In genomic region chrV:10589774-10590528, ce11 we compare ENCODE assay signal across 5 worm cellular contexts.
TF ChIP-seq lines count a peak whose summit lies in the region.

Gene ttr-23 (minus strand): TSS chrV:10589860.

TF ChIP-seq in whole organism, L1 larva, 84 proteins besides CTCF, POLR2A, EP300 and RAD21:
- peak; percentile 32 for TF ChIP-seq nhr-20 (tag; optimal IDR thresholded peaks at IDR 0.05; lab: Kevin White, UChicago)
- no peak for TF ChIP-seq efl-1 (optimal IDR thresholded peaks at IDR 0.05; lab: Kevin White, UChicago)
- TF ChIP-seq efl-1 (GFP tag; optimal IDR thresholded peaks at IDR 0.05 in 1 of 2; lab: Kevin White, UChicago): peak in 1 of 2 experiments; percentile 36
- peak; percentile 24 for TF ChIP-seq tlp-1 (tag; optimal IDR thresholded peaks at IDR 0.05; lab: Kevin White, UChicago)
- no peak for TF ChIP-seq fkh-8 (tag; optimal IDR thresholded peaks at IDR 0.05; lab: Kevin White, UChicago)
- no peak for TF ChIP-seq unc-30 (tag; optimal IDR thresholded peaks at IDR 0.05; lab: Kevin White, UChicago)
- peak in 1 of 2 experiments; percentile 43 for TF ChIP-seq lin-35 (GFP tag; optimal IDR thresholded peaks at IDR 0.05; lab: Kevin White, UChicago)
- TF ChIP-seq snu-23 (GFP tag; optimal IDR thresholded peaks at IDR 0.05; lab: Kevin White, UChicago): no peak
- peak; percentile 62 for TF ChIP-seq nhr-71 (tag; optimal IDR thresholded peaks at IDR 0.05; lab: Kevin White, UChicago)
- TF ChIP-seq elt-2 (tag; optimal IDR thresholded peaks at IDR 0.05; lab: Kevin White, UChicago): peak; percentile 83
- peak; percentile 66 for TF ChIP-seq nhr-85 (tag; lab: Kevin White, UChicago)

TF ChIP-seq in whole organism, L2 larva, 48 proteins besides CTCF, POLR2A, EP300 and RAD21:
- TF ChIP-seq nhr-129 (tag; optimal IDR thresholded peaks at IDR 0.05; lab: Kevin White, UChicago) (peak; percentile 54), crh-2 (tag; optimal IDR thresholded peaks at IDR 0.05; lab: Kevin White, UChicago) (peak; percentile 32), mab-5 (tag; optimal IDR thresholded peaks at IDR 0.05; lab: Kevin White, UChicago) (no peak), Y55F3AM.14 (GFP tag; optimal IDR thresholded peaks at IDR 0.05; lab: Kevin White, UChicago) (no peak), ama-1 (optimal IDR thresholded peaks at IDR 0.05; lab: Kevin White, UChicago) (no peak), mbf-1 (tag; optimal IDR thresholded peaks at IDR 0.05; lab: Kevin White, UChicago) (no peak), elt-3 (tag; optimal IDR thresholded peaks at IDR 0.05; lab: Kevin White, UChicago) (no peak), fos-1 (tag; optimal IDR thresholded peaks at IDR 0.05; lab: Kevin White, UChicago) (peak; percentile 44)

TF ChIP-seq in whole organism, L3 larva, 47 proteins besides CTCF, POLR2A, EP300 and RAD21 (continues in another document):
- no peak for TF ChIP-seq nhr-67 (tag; optimal IDR thresholded peaks at IDR 0.05; lab: Kevin White, UChicago)
- no peak for TF ChIP-seq snpc-4 (tag; optimal IDR thresholded peaks at IDR 0.05; lab: Kevin White, UChicago)
- TF ChIP-seq ceh-16 (tag; optimal IDR thresholded peaks at IDR 0.05; lab: Kevin White, UChicago): no peak
- no peak for TF ChIP-seq aly-2 (tag; optimal IDR thresholded peaks at IDR 0.05; lab: Kevin White, UChicago)
- no peak for TF ChIP-seq skn-1 (tag; optimal IDR thresholded peaks at IDR 0.05; lab: Kevin White, UChicago)
- no peak for TF ChIP-seq elt-3 (tag; optimal IDR thresholded peaks at IDR 0.05; lab: Kevin White, UChicago)
- no peak for TF ChIP-seq sea-2 (GFP tag; optimal IDR thresholded peaks at IDR 0.05; lab: Kevin White, UChicago)
- no peak for TF ChIP-seq egl-27 (tag; optimal IDR thresholded peaks at IDR 0.05; lab: Kevin White, UChicago)
- TF ChIP-seq nhr-25 (tag; optimal IDR thresholded peaks at IDR 0.05; lab: Kevin White, UChicago): no peak
- TF ChIP-seq nhr-77 (tag; optimal IDR thresholded peaks at IDR 0.05; lab: Kevin White, UChicago): no peak
- TF ChIP-seq unc-39 (tag; optimal IDR thresholded peaks at IDR 0.05; lab: Kevin White, UChicago): no peak
- no peak for TF ChIP-seq lsy-12 (tag; optimal IDR thresholded peaks at IDR 0.05; lab: Kevin White, UChicago)
- peak; percentile 6 for TF ChIP-seq pqm-1 (tag; optimal IDR thresholded peaks at IDR 0.05; lab: Kevin White, UChicago)
- no peak for TF ChIP-seq nhr-11 (tag; optimal IDR thresholded peaks at IDR 0.05; lab: Kevin White, UChicago)
- TF ChIP-seq lin-15B (tag; optimal IDR thresholded peaks at IDR 0.05; lab: Kevin White, UChicago): no peak
- no peak for TF ChIP-seq jun-1 (tag; optimal IDR thresholded peaks at IDR 0.05; lab: Kevin White, UChicago)
- peak; percentile 70 for TF ChIP-seq elt-2 (tag; optimal IDR thresholded peaks at IDR 0.05; lab: Kevin White, UChicago)
- no peak for TF ChIP-seq ceh-9 (tag; optimal IDR thresholded peaks at IDR 0.05; lab: Kevin White, UChicago)
- peak; percentile 51 for TF ChIP-seq pha-4 (tag; optimal IDR thresholded peaks at IDR 0.05; lab: Kevin White, UChicago)
- TF ChIP-seq fos-1 (tag; optimal IDR thresholded peaks at IDR 0.05; lab: Kevin White, UChicago): no peak
- no peak for TF ChIP-seq ceh-82 (tag; optimal IDR thresholded peaks at IDR 0.05; lab: Kevin White, UChicago)
- no peak for TF ChIP-seq ztf-4 (tag; optimal IDR thresholded peaks at IDR 0.05; lab: Kevin White, UChicago)
- TF ChIP-seq ZK546.5 (tag; optimal IDR thresholded peaks at IDR 0.05; lab: Kevin White, UChicago): no peak
- TF ChIP-seq fkh-10 (GFP tag; optimal IDR thresholded peaks at IDR 0.05; lab: Kevin White, UChicago): no peak
- TF ChIP-seq nfya-1 (tag; optimal IDR thresholded peaks at IDR 0.05; lab: Kevin White, UChicago; ENCODE audit: insufficient read depth): no peak
- TF ChIP-seq unc-62 (GFP tag; optimal IDR thresholded peaks at IDR 0.05; lab: Kevin White, UChicago): no peak
- TF ChIP-seq nhr-76 (tag; optimal IDR thresholded peaks at IDR 0.05; lab: Kevin White, UChicago): no peak

TF ChIP-seq in whole organism, L4 larva, 104 proteins besides CTCF, POLR2A, EP300 and RAD21 (continues in another document):
- TF ChIP-seq lin-15B (tag; optimal IDR thresholded peaks at IDR 0.05; lab: Kevin White, UChicago): no peak
- TF ChIP-seq ctbp-1 (GFP tag; IDR thresholded peaks at IDR 0.05; lab: Robert Waterston, UW): no peak
- peak in 1 of 2 experiments; percentile 95 for TF ChIP-seq unc-62 (GFP tag; optimal IDR thresholded peaks at IDR 0.05 in 1 of 2; lab: Kevin White, UChicago)
- no peak for TF ChIP-seq unc-62 (tag; optimal IDR thresholded peaks at IDR 0.05; lab: Kevin White, UChicago)
- TF ChIP-seq T26A8.4 (GFP tag; IDR thresholded peaks at IDR 0.05; lab: Robert Waterston, UW): no peak
- TF ChIP-seq nhr-76 (tag; optimal IDR thresholded peaks at IDR 0.05; lab: Kevin White, UChicago): no peak
- TF ChIP-seq aha-1 (tag; lab: Kevin White, UChicago): peak; percentile 37
- TF ChIP-seq snpc-1.2 (GFP tag; IDR thresholded peaks at IDR 0.05; lab: Robert Waterston, UW): no peak
- no peak for TF ChIP-seq nhr-48 (tag; optimal IDR thresholded peaks at IDR 0.05; lab: Kevin White, UChicago)
- TF ChIP-seq tra-1 (GFP tag; IDR thresholded peaks at IDR 0.05; lab: Robert Waterston, UW): no peak
- TF ChIP-seq nhr-25 (tag; optimal IDR thresholded peaks at IDR 0.05; lab: Kevin White, UChicago; ENCODE audit: borderline replicate concordance, insufficient read depth): no peak
- no peak for TF ChIP-seq gei-8 (GFP tag; optimal IDR thresholded peaks at IDR 0.05; lab: Kevin White, UChicago)
- no peak for TF ChIP-seq F44E2.7 (GFP tag; IDR thresholded peaks at IDR 0.05; lab: Robert Waterston, UW)
- TF ChIP-seq pqm-1 (tag; optimal IDR thresholded peaks at IDR 0.05; lab: Kevin White, UChicago): no peak
- peak; percentile 60 for TF ChIP-seq php-3 (GFP tag; IDR thresholded peaks at IDR 0.05; lab: Robert Waterston, UW)
- TF ChIP-seq ztf-7 (tag; optimal IDR thresholded peaks at IDR 0.05; lab: Kevin White, UChicago): peak; percentile 72
- TF ChIP-seq jun-1 (tag; optimal IDR thresholded peaks at IDR 0.05; lab: Kevin White, UChicago): no peak
- no peak for TF ChIP-seq Y5F2A.4 (GFP tag; optimal IDR thresholded peaks at IDR 0.05; lab: Kevin White, UChicago)
- 0 out of 2 replicates have a peak, but pooled peaks have one; percentile 18 for TF ChIP-seq dmd-6 (GFP tag; IDR thresholded peaks at IDR 0.05; lab: Robert Waterston, UW)
- no peak for TF ChIP-seq Y48G9A.11 (GFP tag; IDR thresholded peaks at IDR 0.05; lab: Robert Waterston, UW)
- peak in 1 of 2 experiments; percentile 35 for TF ChIP-seq mdl-1 (tag; optimal IDR thresholded peaks at IDR 0.05; lab: Kevin White, UChicago)
- TF ChIP-seq hlh-30 (tag; optimal IDR thresholded peaks at IDR 0.05; lab: Kevin White, UChicago; ENCODE audit: insufficient read depth): peak; percentile 14
- TF ChIP-seq skn-1 (tag; optimal IDR thresholded peaks at IDR 0.05; lab: Kevin White, UChicago): no peak
- TF ChIP-seq daf-16 (GFP tag; optimal IDR thresholded peaks at IDR 0.05; lab: Kevin White, UChicago): no peak
- TF ChIP-seq daf-16 (tag; optimal IDR thresholded peaks at IDR 0.05; lab: Kevin White, UChicago): peak; percentile 50
- TF ChIP-seq madf-5 (GFP tag; IDR thresholded peaks at IDR 0.05; lab: Robert Waterston, UW): no peak
- TF ChIP-seq dmd-8 (GFP tag; IDR thresholded peaks at IDR 0.05; lab: Robert Waterston, UW): no peak
- TF ChIP-seq dmd-9 (GFP tag; IDR thresholded peaks at IDR 0.05; lab: Robert Waterston, UW): no peak

TF ChIP-seq in whole organism, young adult, 124 proteins besides CTCF, POLR2A, EP300 and RAD21:
- peak; percentile 91 for TF ChIP-seq unc-62 (GFP tag; optimal IDR thresholded peaks at IDR 0.05; lab: Kevin White, UChicago)
- no peak for TF ChIP-seq athp-1 (tag; optimal IDR thresholded peaks at IDR 0.05; lab: Kevin White, UChicago)
- TF ChIP-seq nhr-80 (tag; optimal IDR thresholded peaks at IDR 0.05; lab: Kevin White, UChicago): peak; percentile 50
TF ChIP-seq in whole organism, young adult: peak in this region for 2.
